Fruit fly (Drosophila melanogaster): Measurements from ENCODE around the gene TM9SF2.

dm6 chr2L:20778380-20778779 lies 44.3 kb upstream of the TM9SF2 start:
- TF ChIP-seq CG12605 (GFP tag; IDR thresholded peaks at IDR 0.05) (no peak), CG13204 (GFP tag; optimal IDR thresholded peaks at IDR 0.05) (no peak), CG32121 (GFP tag; IDR thresholded peaks at IDR 0.05) (no peak), Pif1B (GFP tag; optimal IDR thresholded peaks at IDR 0.05) (no peak), CG15710 (tag; optimal IDR thresholded peaks at IDR 0.05) (no peak), CG8301 (tag; optimal IDR thresholded peaks at IDR 0.05) (no peak), CG4496 (GFP tag; IDR thresholded peaks at IDR 0.05) (no peak), EcR (GFP tag; optimal IDR thresholded peaks at IDR 0.05) (no peak)
